5 worm cellular contexts compared by ENCODE assay signal in genomic region chrII:5594210-5594764, ce11.
TF ChIP-seq lines count a peak whose summit lies in the region.

TSS of gene ttc-4 (plus strand) at chrII:5594714.

TF ChIP-seq in whole organism, L1 larva, 84 proteins besides CTCF, POLR2A, EP300 and RAD21 (continues in another document):
- TF ChIP-seq lin-14 (GFP tag; optimal IDR thresholded peaks at IDR 0.05; lab: Kevin White, UChicago): peak; percentile 51
- no peak for TF ChIP-seq hpl-2 (GFP tag; optimal IDR thresholded peaks at IDR 0.05; lab: Kevin White, UChicago)
- no peak for TF ChIP-seq fkh-10 (GFP tag; optimal IDR thresholded peaks at IDR 0.05; lab: Kevin White, UChicago)
- TF ChIP-seq nhr-71 (tag; optimal IDR thresholded peaks at IDR 0.05; lab: Kevin White, UChicago): peak; percentile 61
- peak; percentile 43 for TF ChIP-seq nhr-47 (tag; optimal IDR thresholded peaks at IDR 0.05; lab: Kevin White, UChicago)
- TF ChIP-seq irx-1 (tag; optimal IDR thresholded peaks at IDR 0.05; lab: Kevin White, UChicago): peak; percentile 17
- TF ChIP-seq lin-39 (tag; optimal IDR thresholded peaks at IDR 0.05; lab: Kevin White, UChicago): no peak
- peak; percentile 50 to 59 for TF ChIP-seq efl-1 (optimal IDR thresholded peaks at IDR 0.05; lab: Kevin White, UChicago)
- peak; percentile 1 to 58 for TF ChIP-seq efl-1 (GFP tag; optimal IDR thresholded peaks at IDR 0.05 in 1 of 2; lab: Kevin White, UChicago)
- peak; percentile 76 for TF ChIP-seq C16A3.4 (tag; optimal IDR thresholded peaks at IDR 0.05; lab: Kevin White, UChicago)
- peak; percentile 48 for TF ChIP-seq lin-15B (tag; optimal IDR thresholded peaks at IDR 0.05; lab: Kevin White, UChicago)
- peak; percentile 19 for TF ChIP-seq rnt-1 (tag; optimal IDR thresholded peaks at IDR 0.05; lab: Kevin White, UChicago)
- TF ChIP-seq F16B12.6 (tag; optimal IDR thresholded peaks at IDR 0.05; lab: Kevin White, UChicago): peak; percentile 12
- TF ChIP-seq ztf-11 (tag; optimal IDR thresholded peaks at IDR 0.05; lab: Kevin White, UChicago): no peak
- TF ChIP-seq skn-1 (tag; optimal IDR thresholded peaks at IDR 0.05; lab: Kevin White, UChicago): peak; percentile 48
- peak; percentile 11 to 67 (median 41) for TF ChIP-seq dpl-1 (GFP tag; optimal IDR thresholded peaks at IDR 0.05; lab: Kevin White, UChicago)
- TF ChIP-seq isw-1 (GFP tag; IDR thresholded peaks at IDR 0.05; lab: Robert Waterston, UW): peak; percentile 28; the same call in 1 of the 2 replicates
- peak; percentile 23 for TF ChIP-seq tbx-2 (tag; optimal IDR thresholded peaks at IDR 0.05; lab: Kevin White, UChicago)

TF ChIP-seq in whole organism, L3 larva, 47 proteins besides CTCF, POLR2A, EP300 and RAD21:
- TF ChIP-seq nfya-1 (tag; optimal IDR thresholded peaks at IDR 0.05; lab: Kevin White, UChicago; ENCODE audit: insufficient read depth): peak; percentile 58
- peak; percentile 71 for TF ChIP-seq pha-4 (tag; optimal IDR thresholded peaks at IDR 0.05; lab: Kevin White, UChicago)
- no peak for TF ChIP-seq ztf-11 (tag; optimal IDR thresholded peaks at IDR 0.05; lab: Kevin White, UChicago)
- peak; percentile 65 for TF ChIP-seq lin-15B (tag; optimal IDR thresholded peaks at IDR 0.05; lab: Kevin White, UChicago)
- peak; percentile 39 for TF ChIP-seq elt-2 (tag; optimal IDR thresholded peaks at IDR 0.05; lab: Kevin White, UChicago)
- peak; percentile 38 for TF ChIP-seq nhr-23 (tag; optimal IDR thresholded peaks at IDR 0.05; lab: Kevin White, UChicago)
- peak; percentile 75 for TF ChIP-seq snpc-4 (tag; optimal IDR thresholded peaks at IDR 0.05; lab: Kevin White, UChicago)
- no peak for TF ChIP-seq aly-2 (tag; optimal IDR thresholded peaks at IDR 0.05; lab: Kevin White, UChicago)
- TF ChIP-seq nhr-12 (tag; optimal IDR thresholded peaks at IDR 0.05; lab: Kevin White, UChicago): no peak
- peak; percentile 51 for TF ChIP-seq pqm-1 (tag; optimal IDR thresholded peaks at IDR 0.05; lab: Kevin White, UChicago)

TF ChIP-seq in whole organism, early embryonic, 17 proteins besides CTCF, POLR2A, EP300 and RAD21:
- TF ChIP-seq pes-1 (GFP tag; IDR thresholded peaks at IDR 0.05; lab: Robert Waterston, UW) (peak; percentile 56), ceh-13 (GFP tag; optimal IDR thresholded peaks at IDR 0.05; lab: Kevin White, UChicago) (no peak), tbx-11 (GFP tag; IDR thresholded peaks at IDR 0.05; lab: Robert Waterston, UW) (no peak), aly-1 (tag; optimal IDR thresholded peaks at IDR 0.05; lab: Kevin White, UChicago) (no peak), scrt-1 (GFP tag; IDR thresholded peaks at IDR 0.05; lab: Robert Waterston, UW) (no peak), ets-7 (tag; optimal IDR thresholded peaks at IDR 0.05; lab: Kevin White, UChicago) (peak; percentile 19), tbx-37 (GFP tag; conservative IDR thresholded peaks at IDR 0.05; lab: Robert Waterston, UW) (no peak), F13C5.2 (tag; optimal IDR thresholded peaks at IDR 0.05; lab: Kevin White, UChicago) (no peak), sea-1 (GFP tag; conservative IDR thresholded peaks at IDR 0.05; lab: Robert Waterston, UW) (no peak)

TF ChIP-seq in whole organism, midembryonic, 9 proteins besides CTCF, POLR2A, EP300 and RAD21:
- TF ChIP-seq klf-2 (GFP tag; conservative IDR thresholded peaks at IDR 0.05; lab: Robert Waterston, UW) (0 out of 2 replicates have a peak, but pooled peaks have one; percentile 44), flt-1 (GFP tag; IDR thresholded peaks at IDR 0.05; lab: Robert Waterston, UW) (no peak), med-1 (GFP tag; optimal IDR thresholded peaks at IDR 0.05; lab: Kevin White, UChicago; ENCODE audit: insufficient read depth) (no peak), ztf-23 (GFP tag; IDR thresholded peaks at IDR 0.05; lab: Robert Waterston, UW) (no peak), tab-1 (GFP tag; IDR thresholded peaks at IDR 0.05; lab: Robert Waterston, UW) (no peak), cog-1 (tag; optimal IDR thresholded peaks at IDR 0.05; lab: Kevin White, UChicago) (peak; percentile 56), ref-1 (GFP tag; conservative IDR thresholded peaks at IDR 0.05; lab: Robert Waterston, UW) (no peak), T22C8.4 (GFP tag; IDR thresholded peaks at IDR 0.05; lab: Robert Waterston, UW) (no peak)

TF ChIP-seq in whole organism, young adult, 124 proteins besides CTCF, POLR2A, EP300 and RAD21 (continues in another document):
- TF ChIP-seq lin-35 (GFP tag; optimal IDR thresholded peaks at IDR 0.05; lab: Kevin White, UChicago) (no peak), let-607 (tag; optimal IDR thresholded peaks at IDR 0.05; lab: Kevin White, UChicago) (no peak), die-1 (tag; optimal IDR thresholded peaks at IDR 0.05; lab: Kevin White, UChicago) (no peak), lin-26 (GFP tag; IDR thresholded peaks at IDR 0.05; lab: Robert Waterston, UW) (no peak), aptf-2 (GFP tag; conservative IDR thresholded peaks at IDR 0.05; lab: Robert Waterston, UW) (no peak), nhr-179 (tag; optimal IDR thresholded peaks at IDR 0.05; lab: Kevin White, UChicago) (no peak), Y95B8A.8 (GFP tag; IDR thresholded peaks at IDR 0.05; lab: Robert Waterston, UW) (no peak), madf-3 (GFP tag; IDR thresholded peaks at IDR 0.05; lab: Robert Waterston, UW) (no peak), ztf-3 (GFP tag; optimal IDR thresholded peaks at IDR 0.05; lab: Kevin White, UChicago) (no peak), Y79H2A.3 (GFP tag; conservative IDR thresholded peaks at IDR 0.05; lab: Robert Waterston, UW) (no peak), snpc-3.4 (tag; optimal IDR thresholded peaks at IDR 0.05; lab: Kevin White, UChicago) (no peak), ztf-26 (tag; optimal IDR thresholded peaks at IDR 0.05; lab: Kevin White, UChicago) (no peak), nhr-80 (tag; optimal IDR thresholded peaks at IDR 0.05; lab: Kevin White, UChicago) (no peak), repo-1 (tag; optimal IDR thresholded peaks at IDR 0.05; lab: Kevin White, UChicago) (no peak), ZK185.1 (tag; optimal IDR thresholded peaks at IDR 0.05; lab: Kevin White, UChicago; ENCODE audit: poor library complexity, severe bottlenecking) (no peak), attf-5 (GFP tag; optimal IDR thresholded peaks at IDR 0.05; lab: Kevin White, UChicago) (peak; percentile 80), nhr-90 (tag; optimal IDR thresholded peaks at IDR 0.05; lab: Kevin White, UChicago) (no peak), lin-54 (GFP tag; optimal IDR thresholded peaks at IDR 0.05; lab: Kevin White, UChicago) (peak; percentile 49), madf-6 (GFP tag; IDR thresholded peaks at IDR 0.05; lab: Robert Waterston, UW) (no peak), F57C9.4 (tag; optimal IDR thresholded peaks at IDR 0.05; lab: Kevin White, UChicago) (no peak), snpc-4 (GFP tag; optimal IDR thresholded peaks at IDR 0.05; lab: Kevin White, UChicago) (no peak), snpc-4 (tag; optimal IDR thresholded peaks at IDR 0.05; lab: Kevin White, UChicago) (peak in 1 of 4 experiments; percentile 64), K12H6.12 (tag; optimal IDR thresholded peaks at IDR 0.05; lab: Kevin White, UChicago) (peak; percentile 17), aptf-3 (GFP tag; IDR thresholded peaks at IDR 0.05; lab: Robert Waterston, UW) (no peak), nhr-27 (tag; optimal IDR thresholded peaks at IDR 0.05; lab: Kevin White, UChicago) (no peak), mxl-1 (tag; optimal IDR thresholded peaks at IDR 0.05; lab: Kevin White, UChicago) (no peak), tlf-1 (GFP tag; optimal IDR thresholded peaks at IDR 0.05; lab: Kevin White, UChicago) (no peak), nfya-2 (GFP tag; IDR thresholded peaks at IDR 0.05; lab: Robert Waterston, UW) (no peak), hmg-20 (GFP tag; IDR thresholded peaks at IDR 0.05; lab: Robert Waterston, UW) (no peak), nfya-1 (tag; optimal IDR thresholded peaks at IDR 0.05; lab: Kevin White, UChicago; ENCODE audit: borderline replicate concordance, insufficient read depth) (no peak), F33H1.4 (GFP tag; IDR thresholded peaks at IDR 0.05; lab: Robert Waterston, UW) (no peak), F37B4.10 (GFP tag; IDR thresholded peaks at IDR 0.05; lab: Robert Waterston, UW) (no peak), let-526 (GFP tag; IDR thresholded peaks at IDR 0.05; lab: Robert Waterston, UW) (no peak), ztf-18 (tag; optimal IDR thresholded peaks at IDR 0.05; lab: Kevin White, UChicago) (no peak), dpff-1 (tag; optimal IDR thresholded peaks at IDR 0.05; lab: Kevin White, UChicago) (no peak), madf-8 (GFP tag; conservative IDR thresholded peaks at IDR 0.05; lab: Robert Waterston, UW) (no peak), pbrm-1 (GFP tag; IDR thresholded peaks at IDR 0.05; lab: Robert Waterston, UW) (no peak), sptf-2 (GFP tag; optimal IDR thresholded peaks at IDR 0.05; lab: Kevin White, UChicago) (no peak), Y56A3A.18 (GFP tag; IDR thresholded peaks at IDR 0.05; lab: Robert Waterston, UW) (no peak), lag-1 (GFP tag; IDR thresholded peaks at IDR 0.05; lab: Robert Waterston, UW) (no peak), F23B12.7 (tag; optimal IDR thresholded peaks at IDR 0.05; lab: Kevin White, UChicago; ENCODE audit: insufficient read depth) (peak; percentile 30), T07F8.4 (tag; optimal IDR thresholded peaks at IDR 0.05; lab: Kevin White, UChicago) (no peak), attf-6 (GFP tag; IDR thresholded peaks at IDR 0.05; lab: Robert Waterston, UW) (no peak), efl-1 (GFP tag; optimal IDR thresholded peaks at IDR 0.05; lab: Kevin White, UChicago) (no peak), ceh-91 (GFP tag; IDR thresholded peaks at IDR 0.05; lab: Robert Waterston, UW) (no peak), C06A6.2 (GFP tag; conservative IDR thresholded peaks at IDR 0.05; lab: Robert Waterston, UW) (no peak), dpl-1 (GFP tag; optimal IDR thresholded peaks at IDR 0.05; lab: Kevin White, UChicago) (peak; percentile 23), rpc-1 (optimal IDR thresholded peaks at IDR 0.05; lab: Kevin White, UChicago) (no peak), rpc-1 (tag; optimal IDR thresholded peaks at IDR 0.05; lab: Kevin White, UChicago) (no peak), zfh-2 (GFP tag; conservative IDR thresholded peaks at IDR 0.05; lab: Robert Waterston, UW) (no peak), B0035.1 (tag; optimal IDR thresholded peaks at IDR 0.05; lab: Kevin White, UChicago) (no peak), F57A8.1 (GFP tag; optimal IDR thresholded peaks at IDR 0.05; lab: Kevin White, UChicago) (no peak), ceh-100 (GFP tag; IDR thresholded peaks at IDR 0.05; lab: Robert Waterston, UW) (peak; percentile 93), lsl-1 (GFP tag; optimal IDR thresholded peaks at IDR 0.05; lab: Kevin White, UChicago) (peak; percentile 36), atf-7 (tag; optimal IDR thresholded peaks at IDR 0.05; lab: Kevin White, UChicago) (no peak)

Comparison
In these comparisons a context has a peak if more than half of its experiments do, and no peak if none do; other contexts are left out.
1. Of the 8 proteins assayed by ChIP-seq in both whole organism, young adult and whole organism, L1 larva: peak only in whole organism, young adult: none; only in whole organism, L1 larva: efl-1, lin-35, nhr-90 and unc-130; in both: dpl-1; in neither: 2; mixed calls (peak in some experiments, not most) for 1.